Fruit fly (Drosophila melanogaster) whole organism, embryonic: Measurements from ENCODE around the gene Sptz.

Experiments used
- ATbp ChIP-seq: fragments of 200-800 bp; sonication (Bioruptor generic); optimal IDR thresholded peaks from 2 replicates; lab custom pipeline; 2017; ENCODE audit warnings: missing biosample characterization, mild to moderate bottlenecking, missing genetic modification characterization, missing genetic modification reagents
- Abd-B ChIP-seq: fragments of 200-800 bp; sonication (Bioruptor generic); optimal IDR thresholded peaks from 2 replicates; lab custom pipeline; 2018; ENCODE audit warnings: missing biosample characterization, mild to moderate bottlenecking, missing genetic modification characterization, moderate library complexity
- Bgb ChIP-seq: fragments of 200-800 bp; sonication (Bioruptor generic); IDR thresholded peaks from 2 replicates; pipeline ENCODE4 v1.3.6; 2022; ENCODE audit warnings: missing biosample characterization, missing genetic modification characterization; ENCODE audit not compliant: partially characterized antibody
- C15 ChIP-seq: fragments of 200-800 bp; sonication (Bioruptor generic); IDR thresholded peaks from 3 replicates; pipeline ENCODE4 v1.3.6; 2022; ENCODE audit warnings: missing biosample characterization, missing genetic modification characterization
- CG12391 ChIP-seq: fragments of 200-800 bp; sonication (Bioruptor generic); optimal IDR thresholded peaks from 3 replicates; lab custom pipeline; 2018; ENCODE audit warnings: missing biosample characterization, mild to moderate bottlenecking, missing genetic modification characterization, moderate library complexity
- CG12744 ChIP-seq: fragments of 200-800 bp; sonication (Bioruptor generic); optimal IDR thresholded peaks from 2 replicates; lab custom pipeline; 2016; ENCODE audit warnings: missing biosample characterization, missing genetic modification characterization
- CG13775 ChIP-seq: fragments of 200-800 bp; sonication (Bioruptor generic); optimal IDR thresholded peaks from 3 replicates; lab custom pipeline; 2017; ENCODE audit warnings: missing biosample characterization, mild to moderate bottlenecking, missing genetic modification characterization
- CG14965 ChIP-seq: fragments of 200-800 bp; sonication (Bioruptor generic); optimal IDR thresholded peaks from 2 replicates; lab custom pipeline; 2016; ENCODE audit warnings: missing biosample characterization, missing genetic modification characterization, borderline replicate concordance
- CG17802 ChIP-seq: fragments of 200-800 bp; sonication (Bioruptor generic); optimal IDR thresholded peaks from 2 replicates; lab custom pipeline; 2018; ENCODE audit warnings: missing biosample characterization, mild to moderate bottlenecking, missing genetic modification characterization, moderate library complexity
- CG3065 ChIP-seq: fragments of 200-800 bp; sonication (Bioruptor generic); optimal IDR thresholded peaks from 2 replicates; lab custom pipeline; 2016; ENCODE audit warnings: missing biosample characterization, missing genetic modification characterization
- CG31388 ChIP-seq: fragments of 200-800 bp; sonication (Bioruptor generic); optimal IDR thresholded peaks from 2 replicates; lab custom pipeline; 2016; ENCODE audit warnings: missing biosample characterization, missing genetic modification characterization
- CG3163 ChIP-seq: fragments of 200-800 bp; sonication (Bioruptor generic); optimal IDR thresholded peaks from 3 replicates; lab custom pipeline; 2016; ENCODE audit warnings: missing biosample characterization, missing genetic modification characterization
- CG32532 ChIP-seq: fragments of 200-800 bp; sonication (Bioruptor generic); IDR thresholded peaks from 2 replicates; pipeline ENCODE4 v1.3.6; 2022; ENCODE audit warnings: missing biosample characterization, missing genetic modification characterization
- CG34224 ChIP-seq: fragments of 200-800 bp; sonication (Bioruptor generic); IDR thresholded peaks from 3 replicates; pipeline ENCODE4 v1.3.6; 2022; ENCODE audit warnings: missing biosample characterization, missing genetic modification characterization; ENCODE audit not compliant: partially characterized antibody
- CG4282 ChIP-seq: fragments of 200-800 bp; sonication (Bioruptor generic); optimal IDR thresholded peaks from 2 replicates; lab custom pipeline; 2016; ENCODE audit warnings: missing biosample characterization, missing genetic modification characterization
- CG4820 ChIP-seq: fragments of 200-800 bp; sonication (Bioruptor generic); optimal IDR thresholded peaks from 3 replicates; lab custom pipeline; 2016; ENCODE audit warnings: missing biosample characterization, missing genetic modification characterization
- CG6272 ChIP-seq: fragments of 200-800 bp; sonication (Bioruptor generic); IDR thresholded peaks from 2 replicates; pipeline ENCODE4 v1.3.6; 2022; ENCODE audit warnings: missing biosample characterization, missing genetic modification characterization
- CG6689 ChIP-seq: fragments of 200-800 bp; sonication (Bioruptor generic); IDR thresholded peaks from 2 replicates; pipeline ENCODE4 v1.3.6; 2022; ENCODE audit warnings: missing biosample characterization, missing genetic modification characterization
- CG6765 ChIP-seq: fragments of 200-800 bp; sonication (Bioruptor generic); optimal IDR thresholded peaks from 3 replicates; lab custom pipeline; 2017; ENCODE audit warnings: missing biosample characterization, mild to moderate bottlenecking, missing genetic modification characterization
- CG7556 ChIP-seq: fragments of 200-800 bp; sonication (Bioruptor generic); optimal IDR thresholded peaks from 2 replicates; lab custom pipeline; 2017; ENCODE audit warnings: missing biosample characterization, mild to moderate bottlenecking, missing genetic modification characterization
- CG9797 ChIP-seq: fragments of 200-800 bp; sonication (Bioruptor generic); optimal IDR thresholded peaks from 3 replicates; lab custom pipeline; 2018; ENCODE audit warnings: missing biosample characterization, mild to moderate bottlenecking, missing genetic modification characterization
- CG9876 ChIP-seq: fragments of 200-800 bp; sonication (Bioruptor generic); optimal IDR thresholded peaks from 2 replicates; lab custom pipeline; 2016; ENCODE audit warnings: missing biosample characterization, missing genetic modification characterization
- ERR ChIP-seq: fragments of 200-800 bp; sonication (Bioruptor generic); optimal IDR thresholded peaks from 2 replicates; lab custom pipeline; 2016; ENCODE audit warnings: missing biosample characterization, missing genetic modification characterization
- HLH54F ChIP-seq: fragments of 200-800 bp; sonication (Bioruptor generic); optimal IDR thresholded peaks from 3 replicates; lab custom pipeline; 2016; ENCODE audit warnings: missing biosample characterization, missing genetic modification characterization
- Hr78 ChIP-seq, 2 experiments: fragments of 200-800 bp in 1 of 2; fragments of >200 bp in 1 of 2; sonication (Bioruptor generic) in 1 of 2; optimal IDR thresholded peaks; 2 replicates each; lab custom pipeline; 2017 to 2019; ENCODE audit warnings: missing biosample characterization in 2 of 2, missing genetic modification characterization in 2 of 2, mild to moderate bottlenecking in 1 of 2, moderate library complexity in 1 of 2
- MTF-1 ChIP-seq: fragments of 200-800 bp; sonication (Bioruptor generic); optimal IDR thresholded peaks from 2 replicates; lab custom pipeline; 2018; ENCODE audit warnings: missing biosample characterization, mild to moderate bottlenecking, missing genetic modification characterization, borderline replicate concordance
- Max ChIP-seq: fragments of 200-800 bp; sonication (Bioruptor generic); optimal IDR thresholded peaks from 2 replicates; lab custom pipeline; 2016; ENCODE audit warnings: missing biosample characterization, mild to moderate bottlenecking, missing genetic modification characterization
- Meics ChIP-seq: fragments of 200-800 bp; sonication (Bioruptor generic); optimal IDR thresholded peaks from 2 replicates; lab custom pipeline; 2017; ENCODE audit warnings: missing biosample characterization, mild to moderate bottlenecking, missing genetic modification characterization
- NC2β ChIP-seq: fragments of 200-800 bp; sonication (Bioruptor generic); optimal IDR thresholded peaks from 2 replicates; lab custom pipeline; 2016; ENCODE audit warnings: missing biosample characterization, missing genetic modification characterization
- NfI ChIP-seq: fragments of 200-800 bp; sonication (Bioruptor generic); optimal IDR thresholded peaks from 3 replicates; lab custom pipeline; 2018; ENCODE audit warnings: missing biosample characterization, mild to moderate bottlenecking, missing genetic modification characterization, moderate library complexity
- Rfx ChIP-seq: fragments of 200-800 bp; sonication (Bioruptor generic); IDR thresholded peaks from 2 replicates; pipeline ENCODE4 v1.3.6; 2022; ENCODE audit warnings: missing biosample characterization, missing genetic modification characterization
- Six4 ChIP-seq: fragments of 200-800 bp; sonication (Bioruptor generic); optimal IDR thresholded peaks from 2 replicates; lab custom pipeline; 2016; ENCODE audit warnings: missing biosample characterization, missing genetic modification characterization
- chif ChIP-seq, 2 experiments: fragments of 200-800 bp; sonication (Bioruptor generic); optimal IDR thresholded peaks; 3 replicates each; lab custom pipeline; 2016; ENCODE audit warnings: missing biosample characterization in 2 of 2, missing genetic modification characterization in 2 of 2
- esg ChIP-seq: fragments of 200-800 bp; sonication (Bioruptor generic); conservative IDR thresholded peaks from 2 replicates; pipeline ENCODE4 v1.3.6; 2022; ENCODE audit warnings: missing biosample characterization, missing genetic modification characterization
- fu2 ChIP-seq: fragments of 200-800 bp; sonication (Bioruptor generic); optimal IDR thresholded peaks from 2 replicates; lab custom pipeline; 2016; ENCODE audit warnings: missing biosample characterization, missing genetic modification characterization
- gro ChIP-seq: fragments of 200-800 bp; sonication (Bioruptor generic); optimal IDR thresholded peaks from 2 replicates; lab custom pipeline; 2016; ENCODE audit warnings: missing biosample characterization, missing genetic modification characterization
- maf-S ChIP-seq: fragments of 200-800 bp; sonication (Bioruptor generic); optimal IDR thresholded peaks from 2 replicates; lab custom pipeline; 2016; ENCODE audit warnings: missing biosample characterization, missing genetic modification characterization
- nmo ChIP-seq: fragments of 200-800 bp; sonication (Bioruptor generic); optimal IDR thresholded peaks from 2 replicates; lab custom pipeline; 2018; ENCODE audit warnings: missing biosample characterization, mild to moderate bottlenecking, missing genetic modification characterization, moderate library complexity
- row ChIP-seq: fragments of 200-800 bp; sonication (Bioruptor generic); IDR thresholded peaks from 3 replicates; pipeline ENCODE4 v1.3.6; 2022; ENCODE audit warnings: missing biosample characterization, missing genetic modification characterization
- run ChIP-seq: fragments of 200-800 bp; sonication (Bioruptor generic); optimal IDR thresholded peaks from 3 replicates; lab custom pipeline; 2018; ENCODE audit warnings: missing biosample characterization, mild to moderate bottlenecking, missing genetic modification characterization
- sd ChIP-seq: fragments of 200-800 bp; sonication (Bioruptor generic); optimal IDR thresholded peaks from 3 replicates; lab custom pipeline; 2018; ENCODE audit warnings: missing biosample characterization, mild to moderate bottlenecking, missing genetic modification characterization, moderate library complexity
- sima ChIP-seq: fragments of 200-800 bp; sonication (Bioruptor generic); optimal IDR thresholded peaks from 2 replicates; lab custom pipeline; 2016; ENCODE audit warnings: missing biosample characterization, missing genetic modification characterization
- slou ChIP-seq: fragments of 200-800 bp; sonication (Bioruptor generic); optimal IDR thresholded peaks from 3 replicates; lab custom pipeline; 2016; ENCODE audit warnings: missing biosample characterization, missing genetic modification characterization
- sna ChIP-seq: fragments of 200-800 bp; sonication (Bioruptor generic); IDR thresholded peaks from 2 replicates; pipeline ENCODE4 v1.3.6; 2022; ENCODE audit warnings: missing biosample characterization, missing genetic modification characterization; ENCODE audit not compliant: partially characterized antibody
- sob ChIP-seq: fragments of 200-800 bp; sonication (Bioruptor generic); IDR thresholded peaks from 2 replicates; pipeline ENCODE4 v1.3.6; 2022; ENCODE audit warnings: missing biosample characterization, missing genetic modification characterization
- sqz ChIP-seq: fragments of 200-800 bp; sonication (Bioruptor generic); optimal IDR thresholded peaks from 3 replicates; lab custom pipeline; 2018; ENCODE audit warnings: missing biosample characterization, mild to moderate bottlenecking, missing genetic modification characterization
- stwl ChIP-seq: fragments of 200-800 bp; sonication (Bioruptor generic); optimal IDR thresholded peaks from 3 replicates; lab custom pipeline; 2018; ENCODE audit warnings: missing biosample characterization, mild to moderate bottlenecking, missing genetic modification characterization, moderate library complexity
- tio ChIP-seq: fragments of 200-800 bp; sonication (Bioruptor generic); optimal IDR thresholded peaks from 2 replicates; lab custom pipeline; 2017; ENCODE audit warnings: missing biosample characterization, missing genetic modification characterization, inconsistent platforms
- tx ChIP-seq: fragments of 200-800 bp; sonication (Bioruptor generic); optimal IDR thresholded peaks from 2 replicates; lab custom pipeline; 2016; ENCODE audit warnings: missing biosample characterization, missing genetic modification characterization

Gene Sptz

dm6 chr3R:11454210-11454904 lies 32.5 kb downstream of the Sptz start (continued):
- TF ChIP-seq CG7556 (GFP tag; lab: Kevin White, UChicago) (peak; percentile 60), esg (peak; percentile 52), HLH54F (GFP tag; lab: Kevin White, UChicago) (peak; percentile 74), ERR (GFP tag; lab: Kevin White, UChicago) (no peak), CG9876 (GFP tag; lab: Kevin White, UChicago) (no peak), CG17802 (tag; lab: Kevin White, UChicago) (no peak), CG6765 (GFP tag; lab: Kevin White, UChicago) (peak; percentile 33), CG12391 (peak; percentile 55), tx (GFP tag; lab: Kevin White, UChicago) (peak; percentile 36), nmo (peak; percentile 35), NC2β (GFP tag; lab: Kevin White, UChicago) (no peak), CG3163 (GFP tag; lab: Kevin White, UChicago) (peak; percentile 0), row (GFP tag; lab: Robert Waterston, UW) (peak; percentile 72), Six4 (GFP tag; lab: Kevin White, UChicago) (no peak), sna (no peak), CG13775 (GFP tag; lab: Kevin White, UChicago) (peak; percentile 58), fu2 (GFP tag; lab: Kevin White, UChicago) (peak; percentile 66), slou (peak; percentile 38), CG6689 (peak; percentile 58), Abd-B (GFP tag; lab: Kevin White, UChicago) (peak; percentile 78), CG34224 (GFP tag; lab: Robert Waterston, UW) (no peak), sima (GFP tag; lab: Kevin White, UChicago) (peak; percentile 19), run (no peak), CG32532 (GFP tag; lab: Robert Waterston, UW) (peak; percentile 76), C15 (GFP tag; lab: Robert Waterston, UW) (0 out of 3 replicates have a peak, but pooled peaks have one; percentile 31), sob (peak; percentile 59; the same call in 1 of the 2 replicates), CG6272 (GFP tag; lab: Robert Waterston, UW) (no peak; the same call in 1 of the 2 replicates), Hr78 (GFP tag; optimal IDR thresholded peaks at IDR 0.05; lab: Kevin White, UChicago) (peak in 1 of 2 experiments; percentile 12), MTF-1 (GFP tag; lab: Kevin White, UChicago) (no peak), CG3065 (no peak), Max (no peak), CG9797 (GFP tag; lab: Kevin White, UChicago) (no peak), CG31388 (GFP tag; lab: Kevin White, UChicago) (no peak), stwl (tag; lab: Kevin White, UChicago) (no peak), sqz (no peak), ATbp (GFP tag; lab: Kevin White, UChicago) (no peak), maf-S (GFP tag; lab: Kevin White, UChicago) (no peak), chif (GFP tag; optimal IDR thresholded peaks at IDR 0.05; lab: Kevin White, UChicago) (no peak), tio (GFP tag; lab: Kevin White, UChicago) (peak; percentile 41), CG12744 (peak; percentile 33), gro (GFP tag; lab: Kevin White, UChicago) (peak; percentile 76), NfI (GFP tag; lab: Kevin White, UChicago) (peak; percentile 59), Rfx (GFP tag; lab: Robert Waterston, UW) (peak; percentile 83), Bgb (GFP tag; lab: Robert Waterston, UW) (no peak), CG4282 (GFP tag; lab: Kevin White, UChicago) (no peak), Meics (GFP tag; lab: Kevin White, UChicago) (peak; percentile 74), CG4820 (peak; percentile 0), CG14965 (GFP tag; lab: Kevin White, UChicago) (no peak), sd (tag; lab: Kevin White, UChicago) (peak; percentile 57)
